Worm (Caenorhabditis elegans) whole organism, midembryonic: Measurements from ENCODE around the gene hsp-12.3.

Experiments used
- flt-1 ChIP-seq: fragments of 200-800 bp; sonication (Bioruptor generic); IDR thresholded peaks from 2 replicates; pipeline ENCODE4 v1.3.6; 2022; ENCODE audit warnings: missing genetic modification characterization, missing compliant biosample characterization
- med-1 ChIP-seq: sonication (generic microtip); optimal IDR thresholded peaks from 2 replicates; lab custom pipeline; 2017; ENCODE audit warnings: missing genetic modification characterization, mild to moderate bottlenecking, missing compliant biosample characterization, antibody characterized with exemption, missing genetic modification reagents; ENCODE audit not compliant: insufficient read depth
- ref-1 ChIP-seq: fragments of 200-800 bp; sonication (Bioruptor generic); conservative IDR thresholded peaks from 2 replicates; pipeline ENCODE4 v1.3.6; 2022; ENCODE audit warnings: missing genetic modification reagents, missing genetic modification characterization, missing compliant biosample characterization
- tab-1 ChIP-seq: fragments of 200-800 bp; sonication (Bioruptor generic); IDR thresholded peaks from 2 replicates; pipeline ENCODE4 v1.3.6; 2022; ENCODE audit warnings: missing genetic modification characterization, missing compliant biosample characterization
- ztf-23 ChIP-seq: fragments of 200-800 bp; sonication (Bioruptor generic); IDR thresholded peaks from 2 replicates; pipeline ENCODE4 v1.3.6; 2022; ENCODE audit warnings: missing genetic modification reagents, missing genetic modification characterization, missing compliant biosample characterization
- ztf-29 ChIP-seq: fragments of 200-800 bp; sonication (Bioruptor generic); IDR thresholded peaks from 2 replicates; pipeline ENCODE4 v1.3.6; 2022; ENCODE audit warnings: missing genetic modification reagents, missing genetic modification characterization, missing compliant biosample characterization

- no peak for TF ChIP-seq tab-1 (GFP tag; lab: Robert Waterston, UW)
- no peak for TF ChIP-seq med-1
- no peak for TF ChIP-seq ztf-23 (GFP tag; lab: Robert Waterston, UW)
- TF ChIP-seq ztf-29: no peak
- no peak for TF ChIP-seq ref-1 (GFP tag; lab: Robert Waterston, UW)
- no peak for TF ChIP-seq flt-1 (GFP tag; lab: Robert Waterston, UW)
Observed at ce11 chrIV:9469293-9469692, 24.0 kb upstream of the hsp-12.3 start.
